Worm (Caenorhabditis elegans) whole organism, mixed stage, embryonic: ENCODE measurements around the gene F40F8.11.

Experiments
- M03D4.4 ChIP-seq: sonication (generic microtip); optimal IDR thresholded peaks from 2 replicates; lab custom pipeline; 2017; ENCODE audit warnings: mild to moderate bottlenecking, missing genetic modification characterization, missing compliant biosample characterization
- bed-3 ChIP-seq: fragments of 200-800 bp; sonication (Bioruptor generic); optimal IDR thresholded peaks from 3 replicates; lab custom pipeline; 2018; ENCODE audit warnings: mild to moderate bottlenecking, missing genetic modification characterization, moderate library complexity, missing compliant biosample characterization
- ceh-43 ChIP-seq: fragments of 200-800 bp; sonication (Bioruptor generic); optimal IDR thresholded peaks from 2 replicates; lab custom pipeline; 2018; ENCODE audit warnings: mild to moderate bottlenecking, missing genetic modification characterization, moderate library complexity, missing compliant biosample characterization
- ces-1 ChIP-seq: fragments of 150-350 bp; optimal IDR thresholded peaks from 2 replicates; lab custom pipeline; 2014; ENCODE audit warnings: missing biosample characterization, missing genetic modification reagents, missing genetic modification characterization
- cnd-1 ChIP-seq: fragments of 200-800 bp; sonication (Bioruptor generic); optimal IDR thresholded peaks from 2 replicates; lab custom pipeline; 2018; ENCODE audit warnings: mild to moderate bottlenecking, missing genetic modification characterization, missing compliant biosample characterization
- elt-3 ChIP-seq: fragments of 150-350 bp; optimal IDR thresholded peaks from 2 replicates; lab custom pipeline; 2014; ENCODE audit warnings: missing biosample characterization, missing genetic modification characterization
- flh-1 ChIP-seq: fragments of 200-800 bp; sonication (Bioruptor generic); optimal IDR thresholded peaks from 2 replicates; lab custom pipeline; 2018; ENCODE audit warnings: mild to moderate bottlenecking, missing genetic modification characterization, moderate library complexity, missing compliant biosample characterization
- hlh-1 ChIP-seq: fragments of 150-350 bp; optimal IDR thresholded peaks from 2 replicates; lab custom pipeline; 2014; ENCODE audit warnings: missing biosample characterization, missing genetic modification reagents, missing genetic modification characterization
- lin-13 ChIP-seq: fragments of 150-350 bp; optimal IDR thresholded peaks from 2 replicates; lab custom pipeline; 2014; ENCODE audit warnings: missing biosample characterization, missing genetic modification characterization
- lin-32 ChIP-seq: fragments of 200-800 bp; sonication (Bioruptor generic); optimal IDR thresholded peaks from 2 replicates; lab custom pipeline; 2018; ENCODE audit warnings: mild to moderate bottlenecking, missing genetic modification characterization, missing compliant biosample characterization
- lsy-2 ChIP-seq: fragments of 150-350 bp; optimal IDR thresholded peaks from 2 replicates; lab custom pipeline; 2014; ENCODE audit warnings: missing biosample characterization, missing genetic modification characterization
- mab-5 ChIP-seq: fragments of 150-350 bp; optimal IDR thresholded peaks from 2 replicates; lab custom pipeline; 2014; ENCODE audit warnings: missing biosample characterization, missing genetic modification characterization
- mep-1 ChIP-seq: fragments of 150-350 bp; optimal IDR thresholded peaks from 2 replicates; lab custom pipeline; 2017; ENCODE audit warnings: missing biosample characterization, missing genetic modification reagents, missing genetic modification characterization, inconsistent platforms
- mls-2 ChIP-seq: sonication (generic microtip); optimal IDR thresholded peaks from 2 replicates; lab custom pipeline; 2016; ENCODE audit warnings: mild to moderate bottlenecking, missing genetic modification characterization, moderate library complexity, missing compliant biosample characterization
- nhr-12 ChIP-seq: fragments of 150-350 bp; optimal IDR thresholded peaks from 2 replicates; lab custom pipeline; 2014; ENCODE audit warnings: missing biosample characterization, missing genetic modification characterization
- nhr-2 ChIP-seq: fragments of 150-350 bp; optimal IDR thresholded peaks from 2 replicates; lab custom pipeline; 2014; ENCODE audit warnings: missing biosample characterization, missing genetic modification characterization
- nhr-237 ChIP-seq: fragments of 150-350 bp; optimal IDR thresholded peaks from 2 replicates; lab custom pipeline; 2014; ENCODE audit warnings: missing biosample characterization, missing genetic modification characterization
- nhr-28 ChIP-seq: fragments of 150-350 bp; optimal IDR thresholded peaks from 2 replicates; lab custom pipeline; 2014; ENCODE audit warnings: missing biosample characterization, missing genetic modification characterization
- nhr-76 ChIP-seq: sonication (generic microtip); optimal IDR thresholded peaks from 2 replicates; lab custom pipeline; 2017; ENCODE audit warnings: missing biosample characterization, missing genetic modification characterization
- pha-4 ChIP-seq: fragments of 150-350 bp; optimal IDR thresholded peaks from 2 replicates; lab custom pipeline; 2018; ENCODE audit warnings: missing biosample characterization, missing genetic modification reagents, missing genetic modification characterization
- sem-2 ChIP-seq: fragments of 200-800 bp; sonication (Bioruptor generic); optimal IDR thresholded peaks from 2 replicates; lab custom pipeline; 2018; ENCODE audit warnings: mild to moderate bottlenecking, missing genetic modification characterization, missing compliant biosample characterization
- snpc-4 ChIP-seq: fragments of 150-350 bp; optimal IDR thresholded peaks from 2 replicates; lab custom pipeline; 2014; ENCODE audit warnings: missing biosample characterization, missing genetic modification characterization
- sptf-1 ChIP-seq: sonication (generic microtip); optimal IDR thresholded peaks from 2 replicates; lab custom pipeline; 2017; ENCODE audit warnings: mild to moderate bottlenecking, missing genetic modification characterization, moderate library complexity, missing compliant biosample characterization
- tbx-8 ChIP-seq: fragments of 200-800 bp; sonication (Bioruptor generic); optimal IDR thresholded peaks from 2 replicates; lab custom pipeline; 2018; ENCODE audit warnings: mild to moderate bottlenecking, missing genetic modification characterization, moderate library complexity, missing compliant biosample characterization
- unc-120 ChIP-seq: sonication (generic microtip); optimal IDR thresholded peaks from 2 replicates; lab custom pipeline; 2017; ENCODE audit warnings: missing genetic modification characterization, missing compliant biosample characterization; ENCODE audit not compliant: poor library complexity, severe bottlenecking
- unc-39 ChIP-seq: fragments of 150-350 bp; optimal IDR thresholded peaks from 2 replicates; lab custom pipeline; 2014; ENCODE audit warnings: missing biosample characterization, missing genetic modification characterization
- zip-8 ChIP-seq: fragments of 150-350 bp; optimal IDR thresholded peaks from 2 replicates; lab custom pipeline; 2014; ENCODE audit warnings: missing biosample characterization, missing genetic modification characterization
- ztf-11 ChIP-seq: fragments of 150-350 bp; optimal IDR thresholded peaks from 2 replicates; lab custom pipeline; 2014; ENCODE audit warnings: missing biosample characterization, missing genetic modification characterization

The F40F8.11 gene

DNA sequence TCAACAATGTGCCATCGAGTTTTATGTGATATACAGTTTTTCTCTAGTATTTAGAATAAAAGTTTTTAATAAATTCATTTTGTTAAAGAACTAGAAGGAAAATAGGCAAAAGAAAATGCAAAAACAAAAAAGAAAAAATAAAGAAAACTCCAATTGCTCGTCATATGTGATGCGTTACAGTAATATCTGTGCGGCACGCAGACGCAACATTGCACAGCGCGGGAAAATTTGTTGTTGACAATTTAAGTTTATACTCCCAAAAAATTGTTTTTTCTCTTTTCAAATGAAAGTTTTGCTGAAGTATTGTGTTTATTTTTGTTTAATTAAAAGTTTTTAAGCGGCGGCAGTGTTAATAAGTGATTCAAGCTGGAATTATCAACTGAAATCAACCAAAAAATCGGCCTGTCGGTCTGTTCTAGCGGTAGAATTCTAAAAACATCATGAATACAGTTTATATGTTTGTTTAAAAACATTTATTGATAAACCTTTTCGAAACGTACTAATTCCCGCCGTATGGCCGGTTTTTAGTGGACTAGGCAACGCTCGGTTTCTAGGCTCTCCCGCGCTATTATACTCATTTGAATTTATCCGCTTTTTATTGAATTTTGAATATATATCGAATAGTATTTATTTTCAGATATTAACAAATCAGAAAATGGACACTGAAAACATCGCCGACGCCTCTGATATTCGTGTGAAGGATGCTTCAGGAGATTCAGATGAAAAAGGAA is 26.2 kb downstream of the F40F8.11 start, which contains the start of gene nasp-1:
TSS of gene nasp-1 (plus strand) at position 632 of the 731 bp plus-strand sequence.
- no peak for TF ChIP-seq snpc-4 (tag; lab: Kevin White, UChicago)
- TF ChIP-seq lin-32 (GFP tag; lab: Kevin White, UChicago), result no peak
- peak; percentile 12 for TF ChIP-seq lin-13 (tag; lab: Kevin White, UChicago)
- TF ChIP-seq sem-2 (GFP tag; lab: Kevin White, UChicago), result no peak
- TF ChIP-seq sptf-1 (tag; lab: Kevin White, UChicago), result no peak
- peak; percentile 90 for TF ChIP-seq lsy-2
- no peak for TF ChIP-seq cnd-1 (tag; lab: Kevin White, UChicago)
- no peak for TF ChIP-seq nhr-76 (tag; lab: Kevin White, UChicago)
- TF ChIP-seq tbx-8 (GFP tag; lab: Kevin White, UChicago), result no peak

DNA sequence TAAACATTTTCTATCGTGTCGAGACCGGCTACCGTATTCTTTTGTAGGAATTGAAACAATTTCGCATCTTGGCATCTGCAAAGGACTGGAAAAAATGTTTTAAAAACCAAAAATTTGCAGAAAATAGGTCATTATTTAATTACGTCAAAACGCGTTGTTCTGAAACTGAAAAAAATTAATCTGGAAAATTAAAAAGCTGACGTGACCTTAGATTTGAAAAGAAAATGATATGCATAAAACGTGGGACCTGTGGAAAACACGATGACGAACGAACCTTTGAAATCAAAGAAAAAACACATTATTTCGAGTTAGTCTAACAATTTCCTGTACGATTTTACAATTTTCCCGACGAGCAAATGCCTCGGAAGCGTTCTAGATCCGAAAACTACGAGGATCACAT is 28.2 kb downstream of the F40F8.11 start, which contains the start of gene C09H10.9:
TSS of gene C09H10.9 (plus strand) at position 301 of the 400 bp plus-strand sequence.
- TF ChIP-seq mab-5 (no peak), tbx-8 (GFP tag; lab: Kevin White, UChicago) (no peak), nhr-12 (no peak), M03D4.4 (tag; lab: Kevin White, UChicago) (no peak), lsy-2 (no peak), sptf-1 (tag; lab: Kevin White, UChicago) (no peak), mls-2 (tag; lab: Kevin White, UChicago) (no peak), unc-120 (tag; lab: Kevin White, UChicago) (no peak), sem-2 (GFP tag; lab: Kevin White, UChicago) (no peak), zip-8 (tag; lab: Kevin White, UChicago) (no peak), pha-4 (tag; lab: Kevin White, UChicago) (no peak), hlh-1 (tag; lab: Kevin White, UChicago) (no peak), ztf-11 (tag; lab: Kevin White, UChicago) (no peak), nhr-28 (tag; lab: Kevin White, UChicago) (no peak)

DNA sequence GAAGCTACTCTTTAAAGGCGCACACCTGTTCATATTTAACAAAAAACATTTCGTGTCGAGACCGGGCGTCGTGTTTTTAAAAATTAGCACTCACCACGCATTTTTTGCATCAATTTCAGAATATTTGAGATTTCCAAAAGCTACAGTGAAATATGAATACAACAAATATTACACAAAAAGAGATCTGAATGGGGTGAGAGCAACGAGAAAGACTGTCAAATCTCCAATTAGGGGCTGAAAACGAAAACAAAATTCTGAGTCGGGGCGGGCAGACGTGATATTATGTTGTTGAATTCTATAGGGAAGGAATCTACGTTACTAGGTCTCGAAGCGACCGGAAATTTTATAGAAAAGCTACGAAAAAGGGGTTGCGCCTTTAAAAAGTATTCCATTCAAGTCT is 28.7 kb downstream of the F40F8.11 start, which contains the start of gene C09H10.5:
TSS of gene C09H10.5 (minus strand) at position 101 of the 400 bp plus-strand sequence.
- TF ChIP-seq sptf-1 (tag; lab: Kevin White, UChicago), result no peak
- TF ChIP-seq cnd-1 (tag; lab: Kevin White, UChicago), result no peak
- TF ChIP-seq, all 35 proteins: peak for 0

DNA sequence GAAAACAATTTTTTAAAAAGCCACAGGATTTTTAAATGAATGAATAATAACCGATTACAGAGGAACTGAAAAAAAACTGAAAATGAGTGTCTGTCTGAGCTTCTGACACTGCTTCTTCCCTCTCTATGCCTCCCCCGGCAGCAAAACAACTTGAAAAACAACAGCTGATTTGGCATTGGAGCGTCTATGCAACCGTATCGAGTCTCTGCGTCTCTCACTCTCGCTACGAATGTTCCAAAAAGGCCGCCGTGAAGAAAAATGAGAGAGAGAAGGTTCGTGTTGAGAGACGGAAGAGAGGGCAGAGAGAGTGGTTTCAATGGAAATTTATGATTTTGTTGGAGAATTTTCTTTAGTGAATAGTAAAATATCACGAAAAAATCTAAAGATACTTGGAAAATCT is 29.3 kb downstream of the F40F8.11 start:
- TF ChIP-seq nhr-28 (tag; lab: Kevin White, UChicago), result no peak
- no peak for TF ChIP-seq flh-1 (GFP tag; lab: Kevin White, UChicago)
- peak; percentile 71 for TF ChIP-seq mep-1 (tag; lab: Kevin White, UChicago)
- TF ChIP-seq pha-4 (tag; lab: Kevin White, UChicago), result peak; percentile 25
- TF ChIP-seq bed-3 (GFP tag; lab: Kevin White, UChicago), result no peak
- peak; percentile 67 for TF ChIP-seq unc-120 (tag; lab: Kevin White, UChicago)
- no peak for TF ChIP-seq sptf-1 (tag; lab: Kevin White, UChicago)
- TF ChIP-seq hlh-1 (tag; lab: Kevin White, UChicago), result peak; percentile 90
- no peak for TF ChIP-seq nhr-2
- TF ChIP-seq ces-1 (GFP tag; lab: Kevin White, UChicago), result peak; percentile 12
- no peak for TF ChIP-seq lin-32 (GFP tag; lab: Kevin White, UChicago)
- TF ChIP-seq nhr-237 (tag; lab: Kevin White, UChicago), result peak; percentile 26
- TF ChIP-seq lsy-2, result peak; percentile 40
- no peak for TF ChIP-seq snpc-4 (tag; lab: Kevin White, UChicago)

DNA sequence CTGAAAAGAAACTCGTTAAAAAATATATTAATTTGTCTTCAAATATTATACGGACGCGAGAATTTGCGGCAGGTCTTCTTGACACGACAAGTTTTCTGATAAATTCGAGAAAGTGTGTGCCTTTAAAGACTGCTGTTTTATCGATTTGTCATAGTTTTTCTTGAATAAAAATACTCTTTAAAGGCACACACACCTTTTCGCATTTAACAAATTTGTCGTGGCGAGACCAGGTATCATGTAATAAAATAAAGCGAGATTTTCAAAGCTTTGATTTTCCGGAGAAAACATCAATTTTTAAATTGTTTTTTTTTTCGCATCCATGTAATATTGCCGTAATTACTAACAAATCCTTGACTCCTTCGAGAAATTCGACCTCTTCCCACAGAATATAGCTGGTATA is 31.2 kb downstream of the F40F8.11 start:
- no peak for TF ChIP-seq elt-3 (tag; lab: Kevin White, UChicago)
- TF ChIP-seq nhr-237 (tag; lab: Kevin White, UChicago), result no peak
- no peak for TF ChIP-seq unc-39 (tag; lab: Kevin White, UChicago)
- TF ChIP-seq unc-120 (tag; lab: Kevin White, UChicago), result no peak
- TF ChIP-seq hlh-1 (tag; lab: Kevin White, UChicago), result no peak
- TF ChIP-seq tbx-8 (GFP tag; lab: Kevin White, UChicago), result no peak
- TF ChIP-seq nhr-12, result no peak
- no peak for TF ChIP-seq ces-1 (GFP tag; lab: Kevin White, UChicago)
- no peak for TF ChIP-seq sem-2 (GFP tag; lab: Kevin White, UChicago)
- TF ChIP-seq nhr-28 (tag; lab: Kevin White, UChicago), result no peak
- no peak for TF ChIP-seq lin-13 (tag; lab: Kevin White, UChicago)
- TF ChIP-seq mep-1 (tag; lab: Kevin White, UChicago), result no peak
- no peak for TF ChIP-seq nhr-2
- TF ChIP-seq ceh-43 (GFP tag; lab: Kevin White, UChicago), result no peak
- TF ChIP-seq ztf-11 (tag; lab: Kevin White, UChicago), result no peak
- TF ChIP-seq cnd-1 (tag; lab: Kevin White, UChicago), result no peak
- TF ChIP-seq lsy-2, result no peak
- no peak for TF ChIP-seq sptf-1 (tag; lab: Kevin White, UChicago)
